Fruit fly (Drosophila melanogaster) whole organism, embryonic: ENCODE results near the gene pyd.
A peak's percentile ranks its signal among the peaks of the same experiment; 100 is the strongest.

ENCODE experiments used
- C15 ChIP-seq: fragments of 200-800 bp; sonication (Bioruptor generic); IDR thresholded peaks from 3 replicates; pipeline ENCODE4 v1.3.6; 2022; ENCODE audit warnings: missing biosample characterization, missing genetic modification characterization
- CG10209 ChIP-seq: fragments of 200-800 bp; sonication (Bioruptor generic); optimal IDR thresholded peaks from 3 replicates; lab custom pipeline; 2017; ENCODE audit warnings: missing biosample characterization, mild to moderate bottlenecking, missing genetic modification characterization, missing genetic modification reagents
- CG11093 ChIP-seq: fragments of 200-800 bp; sonication (Bioruptor generic); IDR thresholded peaks from 3 replicates; pipeline ENCODE4 v1.3.6; 2022; ENCODE audit warnings: missing biosample characterization, missing genetic modification characterization
- CG12659 ChIP-seq: fragments of 200-800 bp; sonication (Bioruptor generic); optimal IDR thresholded peaks from 3 replicates; lab custom pipeline; 2017; ENCODE audit warnings: mild to moderate bottlenecking, missing biosample characterization, missing genetic modification reagents, missing genetic modification characterization
- CG13894 ChIP-seq: fragments of 200-800 bp; sonication (Bioruptor generic); optimal IDR thresholded peaks from 3 replicates; lab custom pipeline; 2018; ENCODE audit warnings: missing biosample characterization, mild to moderate bottlenecking, missing genetic modification characterization, moderate library complexity
- CG14710 ChIP-seq: fragments of 200-800 bp; sonication (Bioruptor generic); optimal IDR thresholded peaks from 3 replicates; lab custom pipeline; 2019; ENCODE audit warnings: missing biosample characterization, mild to moderate bottlenecking, missing genetic modification characterization, moderate library complexity
- CG15011 ChIP-seq: fragments of 200-800 bp; sonication (Bioruptor generic); optimal IDR thresholded peaks from 3 replicates; lab custom pipeline; 2018; ENCODE audit warnings: missing biosample characterization, mild to moderate bottlenecking, missing genetic modification characterization
- CG15601 ChIP-seq: fragments of 200-800 bp; sonication (Bioruptor generic); optimal IDR thresholded peaks from 3 replicates; lab custom pipeline; 2019; ENCODE audit warnings: missing biosample characterization, mild to moderate bottlenecking, missing genetic modification characterization, moderate library complexity
- CG1602 ChIP-seq: fragments of 200-800 bp; sonication (Bioruptor generic); optimal IDR thresholded peaks from 3 replicates; lab custom pipeline; 2016; ENCODE audit warnings: missing biosample characterization, missing genetic modification characterization
- CG17612 ChIP-seq: fragments of 200-800 bp; sonication (Bioruptor generic); IDR thresholded peaks from 2 replicates; pipeline ENCODE4 v1.3.6; 2022; ENCODE audit warnings: missing biosample characterization, missing genetic modification characterization
- CG1832 ChIP-seq: fragments of 200-800 bp; sonication (Bioruptor generic); optimal IDR thresholded peaks from 2 replicates; lab custom pipeline; 2017; ENCODE audit warnings: missing biosample characterization, mild to moderate bottlenecking, missing genetic modification characterization, inconsistent platforms
- CG2120 ChIP-seq: fragments of 200-800 bp; sonication (Bioruptor generic); optimal IDR thresholded peaks from 3 replicates; lab custom pipeline; 2016; ENCODE audit warnings: missing biosample characterization, missing genetic modification characterization
- CG2678 ChIP-seq: fragments of 200-800 bp; sonication (Bioruptor generic); optimal IDR thresholded peaks from 3 replicates; lab custom pipeline; 2019; ENCODE audit warnings: missing biosample characterization, mild to moderate bottlenecking, missing genetic modification characterization, moderate library complexity
- CG31365 ChIP-seq: fragments of 200-800 bp; sonication (Bioruptor generic); optimal IDR thresholded peaks from 2 replicates; lab custom pipeline; 2018; ENCODE audit warnings: missing biosample characterization, mild to moderate bottlenecking, missing genetic modification characterization
- CG31388 ChIP-seq: fragments of 200-800 bp; sonication (Bioruptor generic); optimal IDR thresholded peaks from 2 replicates; lab custom pipeline; 2016; ENCODE audit warnings: missing biosample characterization, missing genetic modification characterization
- CG33213 ChIP-seq: fragments of 200-800 bp; sonication (Bioruptor generic); optimal IDR thresholded peaks from 3 replicates; lab custom pipeline; 2016; ENCODE audit warnings: missing biosample characterization, missing genetic modification characterization
- CG6175 ChIP-seq: fragments of 200-800 bp; sonication (Bioruptor generic); IDR thresholded peaks from 3 replicates; pipeline ENCODE4 v1.3.6; 2022; ENCODE audit warnings: missing biosample characterization, missing genetic modification characterization
- CG7357 ChIP-seq: fragments of 200-800 bp; sonication (Bioruptor generic); IDR thresholded peaks from 3 replicates; pipeline ENCODE4 v1.3.6; 2022; ENCODE audit warnings: missing biosample characterization, missing genetic modification characterization
- CG8944 ChIP-seq: fragments of 200-800 bp; sonication (Bioruptor generic); optimal IDR thresholded peaks from 3 replicates; lab custom pipeline; 2016; ENCODE audit warnings: missing biosample characterization, missing genetic modification characterization
- Deaf1 ChIP-seq: fragments of 200-800 bp; optimal IDR thresholded peaks from 3 replicates; lab custom pipeline; 2019; ENCODE audit warnings: missing biosample characterization, mild to moderate bottlenecking, missing genetic modification characterization, moderate library complexity
- Dll ChIP-seq: fragments of 200-800 bp; sonication (Bioruptor generic); IDR thresholded peaks from 4 replicates; pipeline ENCODE4 v1.3.6; 2022; ENCODE audit warnings: missing biosample characterization, missing genetic modification characterization; ENCODE audit not compliant: partially characterized antibody
- Dref ChIP-seq: fragments of 200-800 bp; sonication (Bioruptor generic); IDR thresholded peaks from 2 replicates; pipeline ENCODE4 v1.3.6; 2022; ENCODE audit warnings: missing biosample characterization, missing genetic modification characterization
- GATAe ChIP-seq: fragments of 200-800 bp; sonication (Bioruptor generic); conservative IDR thresholded peaks from 2 replicates; pipeline ENCODE4 v1.3.6; 2022; ENCODE audit warnings: missing biosample characterization, missing genetic modification characterization
- HHEX ChIP-seq: fragments of 200-800 bp; sonication (Bioruptor generic); optimal IDR thresholded peaks from 3 replicates; lab custom pipeline; 2017; ENCODE audit warnings: missing biosample characterization, mild to moderate bottlenecking, missing genetic modification characterization, missing genetic modification reagents
- Kr ChIP-seq: fragments of 200-800 bp; sonication (Bioruptor generic); optimal IDR thresholded peaks from 2 replicates; lab custom pipeline; 2017; ENCODE audit warnings: missing biosample characterization, mild to moderate bottlenecking, missing genetic modification characterization
- NK7.1 ChIP-seq: fragments of 200-800 bp; sonication (Bioruptor generic); optimal IDR thresholded peaks from 3 replicates; lab custom pipeline; 2016; ENCODE audit warnings: missing biosample characterization, missing genetic modification characterization
- Neu2 ChIP-seq: fragments of 200-800 bp; sonication (Bioruptor generic); optimal IDR thresholded peaks from 3 replicates; lab custom pipeline; 2016; ENCODE audit warnings: missing biosample characterization, missing genetic modification characterization, borderline replicate concordance
- Ravus ChIP-seq: fragments of 200-800 bp; sonication (Bioruptor generic); IDR thresholded peaks from 2 replicates; pipeline ENCODE4 v1.3.6; 2022; ENCODE audit warnings: missing biosample characterization, missing genetic modification characterization
- Rfx ChIP-seq: fragments of 200-800 bp; sonication (Bioruptor generic); IDR thresholded peaks from 2 replicates; pipeline ENCODE4 v1.3.6; 2022; ENCODE audit warnings: missing biosample characterization, missing genetic modification characterization
- Sox102F ChIP-seq: fragments of 200-800 bp; sonication (Bioruptor generic); optimal IDR thresholded peaks from 2 replicates; lab custom pipeline; 2018; ENCODE audit warnings: missing biosample characterization, mild to moderate bottlenecking, missing genetic modification characterization, moderate library complexity
- ato ChIP-seq: fragments of 200-800 bp; sonication (Bioruptor generic); IDR thresholded peaks from 2 replicates; pipeline ENCODE4 v1.3.6; 2022; ENCODE audit warnings: missing biosample characterization, missing genetic modification characterization; ENCODE audit not compliant: partially characterized antibody
- cas ChIP-seq: fragments of 200-800 bp; sonication (Bioruptor generic); IDR thresholded peaks from 2 replicates; pipeline ENCODE4 v1.3.6; 2022; ENCODE audit warnings: missing biosample characterization, missing genetic modification characterization
- crp ChIP-seq, 2 experiments: fragments of 200-800 bp; sonication (Bioruptor generic); optimal IDR thresholded peaks; 2 replicates in 1 of 2; 3 replicates in 1 of 2; lab custom pipeline; 2017; ENCODE audit warnings: missing biosample characterization in 2 of 2, missing genetic modification characterization in 2 of 2, mild to moderate bottlenecking in 1 of 2, moderate library complexity in 1 of 2
- da ChIP-seq: fragments of 200-800 bp; sonication (Bioruptor generic); optimal IDR thresholded peaks from 2 replicates; lab custom pipeline; 2016; ENCODE audit warnings: missing biosample characterization, missing genetic modification characterization
- dan ChIP-seq: fragments of 200-800 bp; sonication (Bioruptor generic); IDR thresholded peaks from 2 replicates; pipeline ENCODE4 v1.3.6; 2022; ENCODE audit warnings: missing biosample characterization, missing genetic modification characterization
- eve ChIP-seq, 2 experiments: fragments of >200 bp; optimal IDR thresholded peaks; 2 replicates each; lab custom pipeline; 2017; ENCODE audit warnings: missing biosample characterization in 2 of 2, missing genetic modification characterization in 2 of 2
- gcm ChIP-seq: fragments of 200-800 bp; sonication (Bioruptor generic); optimal IDR thresholded peaks from 2 replicates; lab custom pipeline; 2019; ENCODE audit warnings: missing biosample characterization, mild to moderate bottlenecking, missing genetic modification characterization, moderate library complexity
- hbn ChIP-seq: fragments of 200-800 bp; sonication (Bioruptor generic); IDR thresholded peaks from 2 replicates; pipeline ENCODE4 v1.3.6; 2022; ENCODE audit warnings: missing biosample characterization, missing genetic modification characterization; ENCODE audit not compliant: partially characterized antibody
- lilli ChIP-seq: fragments of 200-800 bp; sonication (Bioruptor generic); optimal IDR thresholded peaks from 3 replicates; lab custom pipeline; 2016; ENCODE audit warnings: missing biosample characterization, missing genetic modification characterization
- lola ChIP-seq, 3 experiments: fragments of >200 bp in 2 of 3; fragments of 200-800 bp in 1 of 3; sonication (Bioruptor generic) in 1 of 3; optimal IDR thresholded peaks; 2 replicates each; lab custom pipeline; 2017 to 2019; ENCODE audit warnings: missing biosample characterization in 3 of 3, missing genetic modification characterization in 3 of 3, mild to moderate bottlenecking in 1 of 3, moderate library complexity in 1 of 3
- luna ChIP-seq: fragments of 200-800 bp; sonication (Bioruptor generic); optimal IDR thresholded peaks from 2 replicates; lab custom pipeline; 2016; ENCODE audit warnings: missing biosample characterization, missing genetic modification characterization
- mld ChIP-seq: fragments of 200-800 bp; sonication (Bioruptor generic); IDR thresholded peaks from 3 replicates; pipeline ENCODE4 v1.3.6; 2022; ENCODE audit warnings: missing biosample characterization, missing genetic modification characterization; ENCODE audit not compliant: partially characterized antibody
- nerfin-1 ChIP-seq: fragments of 200-800 bp; sonication (Bioruptor generic); optimal IDR thresholded peaks from 3 replicates; lab custom pipeline; 2019; ENCODE audit warnings: missing biosample characterization, mild to moderate bottlenecking, missing genetic modification characterization, moderate library complexity
- pho ChIP-seq: fragments of 200-800 bp; sonication (Bioruptor generic); optimal IDR thresholded peaks from 2 replicates; lab custom pipeline; 2016; ENCODE audit warnings: missing biosample characterization, missing genetic modification characterization
- ranshi ChIP-seq: fragments of 200-800 bp; sonication (Bioruptor generic); IDR thresholded peaks from 2 replicates; pipeline ENCODE4 v1.3.6; 2022; ENCODE audit warnings: missing biosample characterization, missing genetic modification characterization
- slp2 ChIP-seq: fragments of 200-800 bp; sonication (Bioruptor generic); optimal IDR thresholded peaks from 2 replicates; lab custom pipeline; 2016; ENCODE audit warnings: missing biosample characterization, missing genetic modification characterization
- tin ChIP-seq: fragments of 200-800 bp; sonication (Bioruptor generic); optimal IDR thresholded peaks from 3 replicates; lab custom pipeline; 2016; ENCODE audit warnings: missing biosample characterization, missing genetic modification characterization
- trem ChIP-seq: fragments of 200-800 bp; optimal IDR thresholded peaks from 3 replicates; lab custom pipeline; 2019; ENCODE audit warnings: missing biosample characterization, mild to moderate bottlenecking, missing genetic modification characterization, moderate library complexity

pyd gene

DNA sequence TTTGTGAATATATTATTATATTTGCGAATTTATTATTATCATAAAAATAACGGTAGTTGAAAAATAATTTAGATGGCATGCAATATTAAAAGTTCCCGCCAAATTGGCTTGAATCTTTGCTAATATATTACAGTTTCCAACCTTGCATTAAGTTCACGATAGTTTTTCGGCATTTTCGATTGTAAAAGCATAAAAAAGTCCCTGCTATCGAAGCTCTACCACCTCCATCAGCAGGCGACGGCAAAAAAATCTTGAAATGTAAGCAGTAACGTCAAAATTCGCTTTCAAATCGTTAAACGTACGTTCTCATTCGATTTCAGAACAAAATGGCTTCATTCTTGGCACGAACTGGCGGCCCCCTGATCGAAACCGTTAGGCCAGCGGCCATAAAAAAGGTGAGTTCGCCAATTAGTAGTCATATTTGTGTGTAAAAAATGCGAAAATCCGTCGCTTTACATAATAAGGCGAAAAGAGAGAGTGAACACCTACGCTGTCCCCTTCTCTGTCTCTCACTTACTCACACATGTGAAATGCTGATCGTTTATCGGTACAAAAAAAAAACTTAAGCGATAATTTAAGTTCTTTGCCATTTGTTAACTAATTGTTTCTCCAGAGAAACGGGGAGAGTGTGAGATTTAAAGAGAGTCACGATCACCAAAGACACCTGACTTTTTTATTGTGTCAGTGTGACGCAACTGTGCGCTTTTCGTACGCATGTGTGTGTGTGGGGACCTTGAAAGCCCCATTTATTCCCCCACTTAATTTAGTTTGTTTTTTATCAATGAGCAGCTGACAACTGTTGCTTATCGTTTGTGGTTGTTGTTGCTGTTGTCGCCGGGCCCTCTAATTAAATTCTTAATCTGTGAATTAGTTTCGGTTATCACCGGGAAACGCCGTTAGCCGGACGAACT lies 7.1 kb upstream of the pyd start, which contains the start of gene ScsbetaA (continued):
- TF ChIP-seq hbn (GFP tag; lab: Robert Waterston, UW) = peak; percentile 76
- no peak for TF ChIP-seq dan (GFP tag; lab: Robert Waterston, UW)
- no peak for TF ChIP-seq C15 (GFP tag; lab: Robert Waterston, UW)
- TF ChIP-seq Dref (GFP tag; lab: Robert Waterston, UW) = peak; percentile 96
- no peak for TF ChIP-seq CG10209 (GFP tag; lab: Kevin White, UChicago)
- peak; percentile 54 for TF ChIP-seq CG12659 (GFP tag; lab: Kevin White, UChicago)
- no peak for TF ChIP-seq Deaf1 (tag; lab: Kevin White, UChicago)
- TF ChIP-seq CG1832 (GFP tag; lab: Kevin White, UChicago) = no peak
- peak; percentile 63; the same call in 1 of the 2 replicates for TF ChIP-seq ato (GFP tag; lab: Robert Waterston, UW)
- peak; percentile 27 for TF ChIP-seq CG15601 (tag; lab: Kevin White, UChicago)
- no peak for TF ChIP-seq da (GFP tag; lab: Kevin White, UChicago)
- TF ChIP-seq CG31388 (GFP tag; lab: Kevin White, UChicago) = no peak
- no peak for TF ChIP-seq pho (GFP tag; lab: Kevin White, UChicago)
- no peak for TF ChIP-seq lola (GFP tag; optimal IDR thresholded peaks at IDR 0.05; lab: Kevin White, UChicago)
- TF ChIP-seq Neu2 (GFP tag; lab: Kevin White, UChicago) = peak; percentile 94
- TF ChIP-seq mld (GFP tag; lab: Robert Waterston, UW) = peak; percentile 62; the same call in 2 of the 3 replicates
- no peak for TF ChIP-seq Kr (GFP tag; lab: Kevin White, UChicago)
- TF ChIP-seq CG31365 = no peak
- no peak for TF ChIP-seq Ravus (GFP tag; lab: Robert Waterston, UW)
- TF ChIP-seq cas (GFP tag; lab: Robert Waterston, UW) = no peak
- TF ChIP-seq CG7357 = no peak
- peak; percentile 80 for TF ChIP-seq Dll
- no peak for TF ChIP-seq CG1602 (GFP tag; lab: Kevin White, UChicago)
- TF ChIP-seq ranshi = no peak
- no peak for TF ChIP-seq tin (GFP tag; lab: Kevin White, UChicago)
- no peak for TF ChIP-seq CG6175 (GFP tag; lab: Robert Waterston, UW)
- TF ChIP-seq CG2678 = no peak
- no peak for TF ChIP-seq gcm
- TF ChIP-seq eve (GFP tag; optimal IDR thresholded peaks at IDR 0.05; lab: Kevin White, UChicago) = no peak
- TF ChIP-seq lilli = peak; percentile 35
- TF ChIP-seq CG33213 (GFP tag; lab: Kevin White, UChicago) = peak; percentile 30
- TF ChIP-seq CG15011 = no peak
- TF ChIP-seq GATAe (GFP tag; lab: Robert Waterston, UW) = peak; percentile 42; the same call in 1 of the 2 replicates
- peak; percentile 2 for TF ChIP-seq CG2120 (GFP tag; lab: Kevin White, UChicago)
- TF ChIP-seq trem (tag; lab: Kevin White, UChicago) = peak; percentile 36
- peak; percentile 19; the same call in 1 of the 2 replicates for TF ChIP-seq Rfx
- TF ChIP-seq nerfin-1 (tag; lab: Kevin White, UChicago) = no peak
- TF ChIP-seq Sox102F (GFP tag; lab: Kevin White, UChicago) = no peak
- TF ChIP-seq slp2 (GFP tag; lab: Kevin White, UChicago) = no peak
- TF ChIP-seq CG8944 (GFP tag; lab: Kevin White, UChicago) = no peak
- TF ChIP-seq crp (GFP tag; optimal IDR thresholded peaks at IDR 0.05; lab: Kevin White, UChicago) = peak in 1 of 2 experiments; percentile 14
- no peak for TF ChIP-seq HHEX (GFP tag; lab: Kevin White, UChicago)
- no peak for TF ChIP-seq CG11093 (GFP tag; lab: Robert Waterston, UW)
- no peak for TF ChIP-seq luna (GFP tag; lab: Kevin White, UChicago)
- TF ChIP-seq NK7.1 (GFP tag; lab: Kevin White, UChicago) = no peak
- TF ChIP-seq CG13894 (tag; lab: Kevin White, UChicago) = peak; percentile 1
- no peak for TF ChIP-seq CG17612 (GFP tag; lab: Robert Waterston, UW)
- peak; percentile 32 for TF ChIP-seq CG14710 (tag; lab: Kevin White, UChicago)
